Fruit fly (Drosophila melanogaster) whole organism, prepupa: ENCODE measurements around the gene TpnC25D.

Source experiments
- CG31627 ChIP-seq: fragments of 200-800 bp; sonication (Bioruptor generic); optimal IDR thresholded peaks from 3 replicates; lab custom pipeline; 2016; ENCODE audit warnings: missing biosample characterization, missing genetic modification characterization
- CG3919 ChIP-seq: fragments of 200-800 bp; sonication (Bioruptor generic); optimal IDR thresholded peaks from 3 replicates; lab custom pipeline; 2016; ENCODE audit warnings: missing biosample characterization, missing genetic modification characterization
- CG7368 ChIP-seq: fragments of 200-800 bp; sonication (Bioruptor generic); optimal IDR thresholded peaks from 3 replicates; lab custom pipeline; 2016; ENCODE audit warnings: missing biosample characterization, missing genetic modification characterization
- CG9139 ChIP-seq: fragments of 200-800 bp; sonication (Bioruptor generic); optimal IDR thresholded peaks from 3 replicates; lab custom pipeline; 2017; ENCODE audit warnings: missing biosample characterization, mild to moderate bottlenecking, missing genetic modification characterization
- Gug ChIP-seq: fragments of 200-800 bp; sonication (Bioruptor generic); IDR thresholded peaks from 2 replicates; pipeline ENCODE4 v1.3.6; 2022; ENCODE audit warnings: missing biosample characterization, missing genetic modification characterization
- Lpt ChIP-seq: fragments of 200-800 bp; sonication (Bioruptor generic); optimal IDR thresholded peaks from 3 replicates; lab custom pipeline; 2016; ENCODE audit warnings: missing biosample characterization, missing genetic modification characterization
- dsx ChIP-seq: fragments of 200-800 bp; optimal IDR thresholded peaks from 3 replicates; lab custom pipeline; 2019; ENCODE audit warnings: missing biosample characterization, mild to moderate bottlenecking, missing genetic modification characterization, moderate library complexity; ENCODE audit not compliant: poor library complexity, severe bottlenecking
- fd59A ChIP-seq: fragments of 200-800 bp; sonication (Bioruptor generic); optimal IDR thresholded peaks from 2 replicates; lab custom pipeline; 2017; ENCODE audit warnings: missing biosample characterization, mild to moderate bottlenecking, missing genetic modification characterization, missing genetic modification reagents
- spab ChIP-seq: fragments of 200-800 bp; sonication (Bioruptor generic); optimal IDR thresholded peaks from 2 replicates; lab custom pipeline; 2017; ENCODE audit warnings: missing biosample characterization, mild to moderate bottlenecking, missing genetic modification characterization, missing genetic modification reagents

dm6 chr2L:5210145-5210504, 6.4 kb upstream of the TpnC25D start, which contains the start of gene Cyp28d1:
- TF ChIP-seq spab = no peak
- TF ChIP-seq fd59A (GFP tag; lab: Kevin White, UChicago) = no peak
- no peak for TF ChIP-seq Lpt (GFP tag; lab: Kevin White, UChicago)
- TF ChIP-seq CG7368 (GFP tag; lab: Kevin White, UChicago) = no peak
- TF ChIP-seq dsx (GFP tag; lab: Kevin White, UChicago) = no peak
- no peak for TF ChIP-seq CG3919
- TF ChIP-seq Gug (GFP tag; lab: Robert Waterston, UW) = no peak
- no peak for TF ChIP-seq CG9139
- no peak for TF ChIP-seq CG31627 (GFP tag; lab: Kevin White, UChicago)
